Fruit fly (Drosophila melanogaster) whole organism, pupa: ENCODE measurements around the gene ATPsynO.

Experiments
- CG10348 ChIP-seq: fragments of 200-800 bp; sonication (Bioruptor generic); IDR thresholded peaks from 2 replicates; pipeline ENCODE4 v1.3.6; 2022; ENCODE audit warnings: missing biosample characterization, missing genetic modification characterization
- CG12605 ChIP-seq: fragments of 200-800 bp; sonication (Bioruptor generic); IDR thresholded peaks from 2 replicates; pipeline ENCODE4 v1.3.6; 2022; ENCODE audit warnings: missing biosample characterization, missing genetic modification characterization
- CG13204 ChIP-seq: fragments of 200-800 bp; sonication (Bioruptor generic); optimal IDR thresholded peaks from 2 replicates; lab custom pipeline; 2018; ENCODE audit warnings: missing biosample characterization, mild to moderate bottlenecking, missing genetic modification characterization, moderate library complexity
- CG14655 ChIP-seq: fragments of 200-800 bp; sonication (Bioruptor generic); optimal IDR thresholded peaks from 3 replicates; lab custom pipeline; 2017; ENCODE audit warnings: mild to moderate bottlenecking, missing biosample characterization, missing genetic modification reagents, missing genetic modification characterization
- CG15710 ChIP-seq: fragments of 200-800 bp; sonication (Bioruptor generic); optimal IDR thresholded peaks from 2 replicates; lab custom pipeline; 2018; ENCODE audit warnings: missing biosample characterization, mild to moderate bottlenecking, missing genetic modification characterization, moderate library complexity
- CG17806 ChIP-seq: fragments of 200-800 bp; sonication (Bioruptor generic); optimal IDR thresholded peaks from 2 replicates; lab custom pipeline; 2018; ENCODE audit warnings: missing biosample characterization, mild to moderate bottlenecking, missing genetic modification characterization, moderate library complexity
- CG32121 ChIP-seq: fragments of 200-800 bp; sonication (Bioruptor generic); IDR thresholded peaks from 2 replicates; pipeline ENCODE4 v1.3.6; 2022; ENCODE audit warnings: missing biosample characterization, missing genetic modification characterization
- CG34367 ChIP-seq: fragments of 200-800 bp; sonication (Bioruptor generic); optimal IDR thresholded peaks from 2 replicates; lab custom pipeline; 2018; ENCODE audit warnings: missing biosample characterization, mild to moderate bottlenecking, missing genetic modification characterization
- CG4496 ChIP-seq: fragments of 200-800 bp; sonication (Bioruptor generic); IDR thresholded peaks from 3 replicates; pipeline ENCODE4 v1.3.6; 2022; ENCODE audit warnings: missing biosample characterization, missing genetic modification characterization
- CG8159 ChIP-seq: fragments of 200-800 bp; sonication (Bioruptor generic); optimal IDR thresholded peaks from 3 replicates; lab custom pipeline; 2018; ENCODE audit warnings: missing biosample characterization, mild to moderate bottlenecking, missing genetic modification characterization, moderate library complexity
- CG8301 ChIP-seq: fragments of 200-800 bp; sonication (Bioruptor generic); optimal IDR thresholded peaks from 2 replicates; lab custom pipeline; 2018; ENCODE audit warnings: missing biosample characterization, mild to moderate bottlenecking, missing genetic modification characterization
- CG9948 ChIP-seq: fragments of 200-800 bp; sonication (Bioruptor generic); optimal IDR thresholded peaks from 2 replicates; lab custom pipeline; 2018; ENCODE audit warnings: missing biosample characterization, mild to moderate bottlenecking, missing genetic modification characterization, moderate library complexity
- D1 ChIP-seq: fragments of 200-800 bp; sonication (Bioruptor generic); optimal IDR thresholded peaks from 2 replicates; lab custom pipeline; 2018; ENCODE audit warnings: missing biosample characterization, mild to moderate bottlenecking, missing genetic modification characterization, moderate library complexity
- EcR ChIP-seq: fragments of 200-800 bp; sonication (Bioruptor generic); optimal IDR thresholded peaks from 3 replicates; lab custom pipeline; 2019; ENCODE audit warnings: missing biosample characterization, missing genetic modification characterization, mild to moderate bottlenecking, moderate library complexity, missing genetic modification reagents
- Ets98B ChIP-seq: fragments of 200-800 bp; sonication (Bioruptor generic); IDR thresholded peaks from 2 replicates; pipeline ENCODE4 v1.3.6; 2022; ENCODE audit warnings: missing biosample characterization, missing genetic modification characterization
- Pif1A ChIP-seq: fragments of 200-800 bp; sonication (Bioruptor generic); optimal IDR thresholded peaks from 3 replicates; lab custom pipeline; 2016; ENCODE audit warnings: missing biosample characterization, missing genetic modification characterization
- Pif1B ChIP-seq: fragments of 200-800 bp; sonication (Bioruptor generic); optimal IDR thresholded peaks from 3 replicates; lab custom pipeline; 2016; ENCODE audit warnings: missing biosample characterization, missing genetic modification characterization
- Snoo ChIP-seq: fragments of 200-800 bp; sonication (Bioruptor generic); optimal IDR thresholded peaks from 3 replicates; lab custom pipeline; 2017; ENCODE audit warnings: missing biosample characterization, mild to moderate bottlenecking, missing genetic modification characterization, inconsistent platforms
- fd96Ca ChIP-seq: fragments of 200-800 bp; sonication (Bioruptor generic); IDR thresholded peaks from 3 replicates; pipeline ENCODE4 v1.3.6; 2022; ENCODE audit warnings: missing biosample characterization, missing genetic modification characterization
- gl ChIP-seq: fragments of 200-800 bp; sonication (Bioruptor generic); optimal IDR thresholded peaks from 2 replicates; lab custom pipeline; 2018; ENCODE audit warnings: missing biosample characterization, mild to moderate bottlenecking, missing genetic modification characterization
- rn ChIP-seq: fragments of 200-800 bp; sonication (Bioruptor generic); IDR thresholded peaks from 2 replicates; pipeline ENCODE4 v1.3.6; 2022; ENCODE audit warnings: missing biosample characterization, missing genetic modification characterization

The ATPsynO gene

dm6 chr3R:15265406-15266040 is at the start of gene ATPsynO:
Gene ATPsynO, plus strand, starts transcription at chr3R:15265591.
- TF ChIP-seq Pif1A (GFP tag; lab: Kevin White, UChicago) (no peak), CG34367 (tag; lab: Kevin White, UChicago) (no peak), rn (GFP tag; lab: Robert Waterston, UW) (no peak), Ets98B (GFP tag; lab: Robert Waterston, UW) (no peak), CG14655 (GFP tag; lab: Kevin White, UChicago) (no peak), fd96Ca (GFP tag; lab: Robert Waterston, UW) (no peak), D1 (tag; lab: Kevin White, UChicago) (no peak), CG17806 (tag; lab: Kevin White, UChicago) (no peak), CG4496 (GFP tag; lab: Robert Waterston, UW) (no peak), CG8301 (no peak), gl (no peak), CG9948 (tag; lab: Kevin White, UChicago) (no peak), CG13204 (GFP tag; lab: Kevin White, UChicago) (no peak), EcR (GFP tag; lab: Kevin White, UChicago) (no peak)
- TF ChIP-seq, all 21 proteins: peak for 0

DNA sequence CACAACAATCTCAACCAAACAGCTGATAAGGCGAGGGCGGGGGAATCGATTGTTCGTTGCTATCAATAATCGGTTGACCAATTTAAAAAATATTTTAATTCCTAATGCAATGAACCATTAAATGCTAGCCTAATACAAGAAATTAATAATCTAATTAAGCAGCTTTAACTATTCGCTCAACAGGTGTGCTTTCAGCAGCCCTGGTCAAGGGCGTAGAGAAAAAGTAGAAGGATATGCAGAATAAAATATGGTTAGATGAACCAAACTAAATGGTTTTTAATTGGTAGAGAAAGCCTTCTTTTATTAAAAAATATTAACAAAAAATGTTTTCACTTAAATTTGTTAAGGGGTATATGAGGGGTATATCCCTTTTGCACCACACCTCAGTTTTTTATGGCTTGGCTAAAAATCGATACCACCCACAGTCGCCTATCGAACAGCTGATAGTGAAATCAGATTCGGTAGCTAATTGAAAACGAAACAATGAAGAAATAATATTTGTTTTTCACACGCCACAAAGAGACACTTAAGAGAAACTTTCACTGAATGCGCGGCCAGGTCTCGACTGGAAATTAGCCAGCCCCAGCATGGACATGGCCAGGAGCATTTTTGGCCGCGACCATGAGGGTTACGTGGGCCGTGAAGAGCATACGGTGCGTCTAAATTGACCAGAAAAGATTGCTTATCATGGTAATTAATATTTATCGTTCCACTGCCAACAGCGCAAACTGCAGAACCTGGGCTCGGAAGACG is 46.4 kb upstream of the ATPsynO start, which contains the start of the genes SIDL and CG12241:
TSS of gene SIDL (minus strand) at position 51 of the 753 bp plus-strand sequence.
TSS of gene CG12241 (plus strand) at position 433 of the 753 bp plus-strand sequence.
- TF ChIP-seq CG8301 = peak; percentile 90
- TF ChIP-seq CG34367 (tag; lab: Kevin White, UChicago) = no peak
- TF ChIP-seq CG15710 (tag; lab: Kevin White, UChicago) = peak; percentile 66
- TF ChIP-seq CG10348 (GFP tag; lab: Robert Waterston, UW) = no peak
- TF ChIP-seq CG8159 (tag; lab: Kevin White, UChicago) = peak; percentile 93
- no peak for TF ChIP-seq D1 (tag; lab: Kevin White, UChicago)
- peak; percentile 92 for TF ChIP-seq CG17806 (tag; lab: Kevin White, UChicago)
- peak; percentile 86 for TF ChIP-seq CG9948 (tag; lab: Kevin White, UChicago)
- TF ChIP-seq CG12605 (GFP tag; lab: Robert Waterston, UW) = peak; percentile 97
- no peak for TF ChIP-seq CG13204 (GFP tag; lab: Kevin White, UChicago)
- TF ChIP-seq Snoo (tag; lab: Kevin White, UChicago) = peak; percentile 95
- TF ChIP-seq Ets98B (GFP tag; lab: Robert Waterston, UW) = peak; percentile 98
- no peak for TF ChIP-seq CG14655 (GFP tag; lab: Kevin White, UChicago)
- peak; percentile 98 for TF ChIP-seq rn (GFP tag; lab: Robert Waterston, UW)
- no peak for TF ChIP-seq Pif1B (GFP tag; lab: Kevin White, UChicago)
- TF ChIP-seq fd96Ca (GFP tag; lab: Robert Waterston, UW) = peak; percentile 96
- peak; percentile 77 for TF ChIP-seq gl
- peak; percentile 99 for TF ChIP-seq CG4496 (GFP tag; lab: Robert Waterston, UW)
- peak; percentile 97 for TF ChIP-seq CG32121 (GFP tag; lab: Robert Waterston, UW)
- TF ChIP-seq EcR (GFP tag; lab: Kevin White, UChicago) = no peak
- no peak for TF ChIP-seq Pif1A (GFP tag; lab: Kevin White, UChicago)

dm6 chr3R:15222973-15223372 is 42.4 kb upstream of the ATPsynO start, which contains the start of gene Polr2G:
Gene Polr2G, minus strand, starts transcription at chr3R:15223180.
- no peak for TF ChIP-seq Pif1B (GFP tag; lab: Kevin White, UChicago)
- no peak for TF ChIP-seq D1 (tag; lab: Kevin White, UChicago)
- no peak for TF ChIP-seq CG12605 (GFP tag; lab: Robert Waterston, UW)
- TF ChIP-seq Pif1A (GFP tag; lab: Kevin White, UChicago) = no peak
- no peak for TF ChIP-seq CG8159 (tag; lab: Kevin White, UChicago)
- TF ChIP-seq CG13204 (GFP tag; lab: Kevin White, UChicago) = no peak
- TF ChIP-seq CG17806 (tag; lab: Kevin White, UChicago) = no peak
- TF ChIP-seq CG15710 (tag; lab: Kevin White, UChicago) = no peak
- no peak for TF ChIP-seq fd96Ca (GFP tag; lab: Robert Waterston, UW)
- TF ChIP-seq EcR (GFP tag; lab: Kevin White, UChicago) = no peak
- no peak for TF ChIP-seq Snoo (tag; lab: Kevin White, UChicago)
- TF ChIP-seq CG9948 (tag; lab: Kevin White, UChicago) = no peak
- TF ChIP-seq CG32121 (GFP tag; lab: Robert Waterston, UW) = no peak
- no peak for TF ChIP-seq Ets98B (GFP tag; lab: Robert Waterston, UW)
- TF ChIP-seq CG8301 = no peak
- TF ChIP-seq CG14655 (GFP tag; lab: Kevin White, UChicago) = no peak
- TF ChIP-seq rn (GFP tag; lab: Robert Waterston, UW) = no peak
- TF ChIP-seq CG10348 (GFP tag; lab: Robert Waterston, UW) = no peak
- no peak for TF ChIP-seq gl

dm6 chr3R:15225279-15225730 is 40.1 kb upstream of the ATPsynO start, which contains the start of the genes CG31344 and Caf1-55:
Gene CG31344, minus strand, starts transcription at chr3R:15225329.
Gene Caf1-55, plus strand, starts transcription at chr3R:15225576.
- TF ChIP-seq EcR (GFP tag; lab: Kevin White, UChicago) = peak; percentile 12
- TF ChIP-seq CG9948 (tag; lab: Kevin White, UChicago) = no peak
